Worm (Caenorhabditis elegans): ENCODE data around the gene glb-10.

- TF ChIP-seq him-1 (tag; optimal IDR thresholded peaks at IDR 0.05), result no peak
- no peak for TF ChIP-seq W03F9.2 (tag; optimal IDR thresholded peaks at IDR 0.05)
These were observed 14.8 kb downstream of the glb-10 start, which contains the start of gene mps-1 for ce11 chrII:6294261-6294660.
